ENCODE assay signal across 5 worm cellular contexts in genomic region chrX:2328873-2329272, ce11.
TF ChIP-seq lines count a peak whose summit lies in the region.

No protein-coding gene starts in this region.

TF ChIP-seq in whole organism, L1 larva, 84 proteins besides CTCF, POLR2A, EP300 and RAD21 (continues in another document):
- TF ChIP-seq alr-1 (tag; optimal IDR thresholded peaks at IDR 0.05; lab: Kevin White, UChicago; ENCODE audit: borderline replicate concordance) (no peak), ama-1 (optimal IDR thresholded peaks at IDR 0.05; lab: Kevin White, UChicago) (no peak), zip-4 (GFP tag; optimal IDR thresholded peaks at IDR 0.05; lab: Kevin White, UChicago) (no peak), hlh-4 (tag; optimal IDR thresholded peaks at IDR 0.05; lab: Kevin White, UChicago) (no peak), lir-3 (tag; optimal IDR thresholded peaks at IDR 0.05; lab: Kevin White, UChicago; ENCODE audit: poor library complexity) (no peak), nhr-85 (tag; lab: Kevin White, UChicago) (peak; percentile 74), nhr-20 (tag; optimal IDR thresholded peaks at IDR 0.05; lab: Kevin White, UChicago) (peak; percentile 55), xbp-1 (tag; optimal IDR thresholded peaks at IDR 0.05; lab: Kevin White, UChicago) (no peak), swsn-7 (tag; optimal IDR thresholded peaks at IDR 0.05; lab: Kevin White, UChicago) (peak; percentile 48), snu-23 (GFP tag; optimal IDR thresholded peaks at IDR 0.05; lab: Kevin White, UChicago) (peak; percentile 62), dpl-1 (GFP tag; optimal IDR thresholded peaks at IDR 0.05; lab: Kevin White, UChicago) (no peak), pqm-1 (tag; optimal IDR thresholded peaks at IDR 0.05; lab: Kevin White, UChicago) (no peak), unc-86 (tag; optimal IDR thresholded peaks at IDR 0.05; lab: Kevin White, UChicago) (no peak), rnt-1 (tag; optimal IDR thresholded peaks at IDR 0.05; lab: Kevin White, UChicago) (peak; percentile 51), zag-1 (tag; optimal IDR thresholded peaks at IDR 0.05; lab: Kevin White, UChicago) (no peak), ceh-8 (GFP tag; optimal IDR thresholded peaks at IDR 0.05; lab: Kevin White, UChicago) (no peak), mdl-1 (tag; optimal IDR thresholded peaks at IDR 0.05; lab: Kevin White, UChicago) (no peak), lsy-2 (tag; optimal IDR thresholded peaks at IDR 0.05; lab: Kevin White, UChicago) (peak in 1 of 2 experiments; percentile 34), aha-1 (tag; optimal IDR thresholded peaks at IDR 0.05; lab: Kevin White, UChicago) (no peak)

TF ChIP-seq in whole organism, L3 larva, 47 proteins besides CTCF, POLR2A, EP300 and RAD21 (continues in another document):
- TF ChIP-seq R02D3.7 (tag; optimal IDR thresholded peaks at IDR 0.05; lab: Kevin White, UChicago) (no peak), fkh-2 (tag; optimal IDR thresholded peaks at IDR 0.05; lab: Kevin White, UChicago) (no peak), elt-3 (tag; optimal IDR thresholded peaks at IDR 0.05; lab: Kevin White, UChicago) (peak in 2 of 3 experiments; percentile 28 to 52), lin-39 (tag; optimal IDR thresholded peaks at IDR 0.05; lab: Kevin White, UChicago) (no peak), ztf-4 (tag; optimal IDR thresholded peaks at IDR 0.05; lab: Kevin White, UChicago) (no peak), ceh-9 (tag; optimal IDR thresholded peaks at IDR 0.05; lab: Kevin White, UChicago) (no peak), lin-15B (tag; optimal IDR thresholded peaks at IDR 0.05; lab: Kevin White, UChicago) (no peak), unc-39 (tag; optimal IDR thresholded peaks at IDR 0.05; lab: Kevin White, UChicago) (no peak), nhr-12 (tag; optimal IDR thresholded peaks at IDR 0.05; lab: Kevin White, UChicago) (no peak), fkh-10 (GFP tag; optimal IDR thresholded peaks at IDR 0.05; lab: Kevin White, UChicago) (no peak), nhr-23 (tag; optimal IDR thresholded peaks at IDR 0.05; lab: Kevin White, UChicago) (peak; percentile 13), nhr-77 (tag; optimal IDR thresholded peaks at IDR 0.05; lab: Kevin White, UChicago) (no peak), ama-1 (optimal IDR thresholded peaks at IDR 0.05; lab: Kevin White, UChicago) (peak; percentile 90), daf-12 (tag; optimal IDR thresholded peaks at IDR 0.05; lab: Kevin White, UChicago) (no peak), nhr-43 (tag; optimal IDR thresholded peaks at IDR 0.05; lab: Kevin White, UChicago; ENCODE audit: poor library complexity, severe bottlenecking) (no peak), elt-2 (tag; optimal IDR thresholded peaks at IDR 0.05; lab: Kevin White, UChicago) (peak; percentile 14), mml-1 (tag; optimal IDR thresholded peaks at IDR 0.05; lab: Kevin White, UChicago) (no peak), eor-1 (tag; optimal IDR thresholded peaks at IDR 0.05; lab: Kevin White, UChicago) (no peak), mdl-1 (tag; optimal IDR thresholded peaks at IDR 0.05; lab: Kevin White, UChicago) (no peak), nhr-28 (tag; optimal IDR thresholded peaks at IDR 0.05; lab: Kevin White, UChicago) (no peak)

TF ChIP-seq in whole organism, early embryonic, 17 proteins besides CTCF, POLR2A, EP300 and RAD21:
- TF ChIP-seq sea-1 (GFP tag; conservative IDR thresholded peaks at IDR 0.05; lab: Robert Waterston, UW) (no peak), ama-1 (optimal IDR thresholded peaks at IDR 0.05; lab: Kevin White, UChicago) (peak; percentile 77), scrt-1 (GFP tag; IDR thresholded peaks at IDR 0.05; lab: Robert Waterston, UW) (no peak), ets-7 (tag; optimal IDR thresholded peaks at IDR 0.05; lab: Kevin White, UChicago) (no peak), hnd-1 (tag; optimal IDR thresholded peaks at IDR 0.05; lab: Kevin White, UChicago) (no peak)

TF ChIP-seq in whole organism, midembryonic, 9 proteins besides CTCF, POLR2A, EP300 and RAD21:
- TF ChIP-seq ref-1 (GFP tag; conservative IDR thresholded peaks at IDR 0.05; lab: Robert Waterston, UW) (no peak), cog-1 (tag; optimal IDR thresholded peaks at IDR 0.05; lab: Kevin White, UChicago) (peak; percentile 7)

TF ChIP-seq in whole organism, young adult, 124 proteins besides CTCF, POLR2A, EP300 and RAD21:
- TF ChIP-seq Y53G8AR.9 (GFP tag; conservative IDR thresholded peaks at IDR 0.05; lab: Robert Waterston, UW) (0 out of 2 replicates have a peak, but pooled peaks have one; percentile 44), snpc-1.1 (tag; optimal IDR thresholded peaks at IDR 0.05; lab: Kevin White, UChicago; ENCODE audit: insufficient read depth) (peak; percentile 95), die-1 (tag; optimal IDR thresholded peaks at IDR 0.05; lab: Kevin White, UChicago) (peak; percentile 28), rcor-1 (GFP tag; IDR thresholded peaks at IDR 0.05; lab: Robert Waterston, UW) (peak; percentile 68), hsf-1 (GFP tag; IDR thresholded peaks at IDR 0.05; lab: Robert Waterston, UW) (peak; percentile 61; the same call in 1 of the 2 replicates), Y79H2A.3 (GFP tag; conservative IDR thresholded peaks at IDR 0.05; lab: Robert Waterston, UW) (no peak), ceh-100 (GFP tag; IDR thresholded peaks at IDR 0.05; lab: Robert Waterston, UW) (no peak), unc-62 (GFP tag; optimal IDR thresholded peaks at IDR 0.05; lab: Kevin White, UChicago) (no peak), egl-18 (GFP tag; IDR thresholded peaks at IDR 0.05; lab: Robert Waterston, UW) (no peak), egrh-3 (GFP tag; IDR thresholded peaks at IDR 0.05; lab: Robert Waterston, UW) (no peak), ztf-3 (GFP tag; optimal IDR thresholded peaks at IDR 0.05; lab: Kevin White, UChicago) (no peak), ztf-18 (tag; optimal IDR thresholded peaks at IDR 0.05; lab: Kevin White, UChicago) (peak; percentile 22), lir-1 (GFP tag; conservative IDR thresholded peaks at IDR 0.05; lab: Robert Waterston, UW) (no peak), B0019.2 (GFP tag; conservative IDR thresholded peaks at IDR 0.05; lab: Robert Waterston, UW) (no peak), D2030.7 (GFP tag; IDR thresholded peaks at IDR 0.05; lab: Robert Waterston, UW) (peak; percentile 75), ama-1 (optimal IDR thresholded peaks at IDR 0.05; lab: Kevin White, UChicago) (peak; percentile 77), ama-1 (GFP tag; optimal IDR thresholded peaks at IDR 0.05; lab: Kevin White, UChicago) (no peak), rpc-1 (optimal IDR thresholded peaks at IDR 0.05; lab: Kevin White, UChicago) (no peak), rpc-1 (tag; optimal IDR thresholded peaks at IDR 0.05; lab: Kevin White, UChicago) (peak; percentile 12), Y53F4B.3 (GFP tag; IDR thresholded peaks at IDR 0.05; lab: Robert Waterston, UW) (no peak), hmg-1.2 (GFP tag; IDR thresholded peaks at IDR 0.05; lab: Robert Waterston, UW) (peak; percentile 91), ceh-91 (GFP tag; IDR thresholded peaks at IDR 0.05; lab: Robert Waterston, UW) (no peak), ceh-79 (tag; optimal IDR thresholded peaks at IDR 0.05; lab: Kevin White, UChicago) (no peak), him-1 (tag; optimal IDR thresholded peaks at IDR 0.05; lab: Kevin White, UChicago) (peak; percentile 95), snpc-1.3 (tag; optimal IDR thresholded peaks at IDR 0.05; lab: Kevin White, UChicago; ENCODE audit: insufficient read depth) (peak; percentile 95), athp-1 (tag; optimal IDR thresholded peaks at IDR 0.05; lab: Kevin White, UChicago) (no peak), C06A6.2 (GFP tag; conservative IDR thresholded peaks at IDR 0.05; lab: Robert Waterston, UW) (no peak), efl-1 (GFP tag; optimal IDR thresholded peaks at IDR 0.05; lab: Kevin White, UChicago) (no peak), attf-6 (GFP tag; IDR thresholded peaks at IDR 0.05; lab: Robert Waterston, UW) (peak; percentile 88), tbp1 (GFP tag; optimal IDR thresholded peaks at IDR 0.05; lab: Kevin White, UChicago) (peak; percentile 64), F39B2.1 (GFP tag; IDR thresholded peaks at IDR 0.05; lab: Robert Waterston, UW) (no peak), pha-4 (tag; optimal IDR thresholded peaks at IDR 0.05; lab: Kevin White, UChicago) (no peak), madf-3 (GFP tag; IDR thresholded peaks at IDR 0.05; lab: Robert Waterston, UW) (no peak), fkh-3 (tag; optimal IDR thresholded peaks at IDR 0.05; lab: Kevin White, UChicago) (no peak), bed-1 (GFP tag; IDR thresholded peaks at IDR 0.05; lab: Robert Waterston, UW) (no peak), bed-2 (GFP tag; IDR thresholded peaks at IDR 0.05; lab: Robert Waterston, UW) (no peak), ekl-4 (GFP tag; IDR thresholded peaks at IDR 0.05; lab: Robert Waterston, UW) (peak; percentile 47; the same call in 1 of the 2 replicates), snpc-4 (GFP tag; optimal IDR thresholded peaks at IDR 0.05; lab: Kevin White, UChicago) (peak; percentile 98), snpc-4 (tag; optimal IDR thresholded peaks at IDR 0.05; lab: Kevin White, UChicago) (peak; percentile 94 to 99 (median 98)), ztf-28 (GFP tag; IDR thresholded peaks at IDR 0.05; lab: Robert Waterston, UW) (no peak), pbrm-1 (GFP tag; IDR thresholded peaks at IDR 0.05; lab: Robert Waterston, UW) (peak; percentile 64), ZK185.1 (tag; optimal IDR thresholded peaks at IDR 0.05; lab: Kevin White, UChicago; ENCODE audit: poor library complexity, severe bottlenecking) (no peak), snpc-3.4 (tag; optimal IDR thresholded peaks at IDR 0.05; lab: Kevin White, UChicago) (peak; percentile 97), B0261.1 (tag; optimal IDR thresholded peaks at IDR 0.05; lab: Kevin White, UChicago) (no peak), hrde-1 (tag; optimal IDR thresholded peaks at IDR 0.05; lab: Kevin White, UChicago; ENCODE audit: borderline replicate concordance) (peak; percentile 39), Y56A3A.18 (GFP tag; IDR thresholded peaks at IDR 0.05; lab: Robert Waterston, UW) (peak; percentile 9; the same call in 1 of the 2 replicates)

Comparison
In these comparisons a context has a peak if more than half of its experiments do, and no peak if none do; other contexts are left out.
1. Of the 8 proteins assayed by ChIP-seq in both whole organism, young adult and whole organism, L1 larva: peak only in whole organism, young adult: none; only in whole organism, L1 larva: nhr-90; in both: snpc-4; in neither: 4; mixed calls (peak in some experiments, not most) for 2.